Fruit fly (Drosophila melanogaster): ENCODE measurements around the gene CG14926.

- TF ChIP-seq OdsH (GFP tag; optimal IDR thresholded peaks at IDR 0.05) (no peak), CG16779 (tag; optimal IDR thresholded peaks at IDR 0.05) (no peak), esn (GFP tag; optimal IDR thresholded peaks at IDR 0.05) (no peak)
Measured at dm6 chr2L:11302507-11302906, 40.6 kb downstream of the CG14926 start.

All from whole organism, prepupa.